Worm (Caenorhabditis elegans) whole organism, midembryonic: ENCODE measurements around the gene Y48C3A.18.
A peak's percentile ranks its signal among the peaks of the same experiment; 100 is the strongest.

Experiments
- T22C8.4 ChIP-seq: fragments of 200-800 bp; sonication (Bioruptor generic); IDR thresholded peaks from 2 replicates; pipeline ENCODE4 v1.3.6; 2022; ENCODE audit warnings: missing genetic modification characterization, missing compliant biosample characterization
- cog-1 ChIP-seq: sonication (generic microtip); optimal IDR thresholded peaks from 2 replicates; lab custom pipeline; 2016; ENCODE audit warnings: missing genetic modification characterization, missing compliant biosample characterization
- flt-1 ChIP-seq: fragments of 200-800 bp; sonication (Bioruptor generic); IDR thresholded peaks from 2 replicates; pipeline ENCODE4 v1.3.6; 2022; ENCODE audit warnings: missing genetic modification characterization, missing compliant biosample characterization
- ref-1 ChIP-seq: fragments of 200-800 bp; sonication (Bioruptor generic); conservative IDR thresholded peaks from 2 replicates; pipeline ENCODE4 v1.3.6; 2022; ENCODE audit warnings: missing genetic modification reagents, missing genetic modification characterization, missing compliant biosample characterization
- ztf-23 ChIP-seq: fragments of 200-800 bp; sonication (Bioruptor generic); IDR thresholded peaks from 2 replicates; pipeline ENCODE4 v1.3.6; 2022; ENCODE audit warnings: missing genetic modification reagents, missing genetic modification characterization, missing compliant biosample characterization
- ztf-29 ChIP-seq: fragments of 200-800 bp; sonication (Bioruptor generic); IDR thresholded peaks from 2 replicates; pipeline ENCODE4 v1.3.6; 2022; ENCODE audit warnings: missing genetic modification reagents, missing genetic modification characterization, missing compliant biosample characterization

Y48C3A.18 gene

ce11 chrII:13456622-13457021 is 44.2 kb downstream of the Y48C3A.18 start:
- TF ChIP-seq ztf-29 (GFP tag; lab: Robert Waterston, UW) = no peak
- 0 out of 2 replicates have a peak, but pooled peaks have one; percentile 9 for TF ChIP-seq ztf-23 (GFP tag; lab: Robert Waterston, UW)

- 0 out of 2 replicates have a peak, but pooled peaks have one; percentile 6 for TF ChIP-seq ref-1 (GFP tag; lab: Robert Waterston, UW)
- TF ChIP-seq cog-1 (tag; lab: Kevin White, UChicago) = peak; percentile 60
- no peak for TF ChIP-seq ztf-23 (GFP tag; lab: Robert Waterston, UW)
- TF ChIP-seq flt-1 (GFP tag; lab: Robert Waterston, UW) = 0 out of 2 replicates have a peak, but pooled peaks have one; percentile 6
- no peak for TF ChIP-seq T22C8.4
Observed at ce11 chrII:13460592-13461395, 48.4 kb downstream of the Y48C3A.18 start, which contains the start of gene pqn-27. Gene pqn-27 (minus strand): TSS chrII:13460642.

DNA sequence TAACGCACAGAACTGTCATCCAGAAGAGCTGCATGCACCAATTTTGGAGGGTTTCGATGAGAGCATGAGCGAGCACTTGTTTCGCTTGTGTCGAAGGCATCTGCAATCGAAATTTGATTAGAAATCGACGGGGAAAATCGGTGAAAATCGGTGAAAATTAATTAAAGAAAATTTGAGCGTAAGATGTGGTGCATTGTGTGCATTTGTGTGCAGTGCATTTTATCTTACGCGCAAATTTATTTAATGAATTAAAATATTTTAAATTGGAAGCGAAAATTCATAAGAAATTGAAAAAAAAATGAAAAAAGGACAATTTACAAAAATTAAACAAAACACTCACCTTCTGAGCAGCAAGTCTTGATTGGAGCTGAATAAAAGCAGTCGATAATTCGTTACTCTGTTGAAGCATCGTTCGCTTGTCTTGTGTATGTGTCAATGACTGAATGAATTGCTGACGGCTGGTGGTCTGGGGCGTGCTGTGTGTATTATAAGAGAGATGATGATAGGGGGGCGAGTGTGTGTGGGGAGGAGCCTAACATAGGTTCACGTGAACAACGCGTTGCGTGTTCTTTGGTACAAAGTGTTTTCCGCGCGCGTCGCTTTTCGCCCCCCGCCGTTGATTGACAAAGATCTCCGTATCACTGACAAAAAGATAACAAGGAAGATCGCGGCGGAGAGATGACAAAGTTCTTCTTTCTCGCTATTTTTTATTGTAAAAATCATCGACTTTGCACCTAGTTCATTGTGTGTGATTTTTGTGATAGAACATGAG is 49.4 kb downstream of the Y48C3A.18 start:
- TF ChIP-seq ref-1 (GFP tag; lab: Robert Waterston, UW) (no peak), cog-1 (tag; lab: Kevin White, UChicago) (peak; percentile 70), flt-1 (GFP tag; lab: Robert Waterston, UW) (peak; percentile 69; the same call in 1 of the 2 replicates)
